Fruit fly (Drosophila melanogaster): ENCODE data around the gene CG17329.

DNA sequence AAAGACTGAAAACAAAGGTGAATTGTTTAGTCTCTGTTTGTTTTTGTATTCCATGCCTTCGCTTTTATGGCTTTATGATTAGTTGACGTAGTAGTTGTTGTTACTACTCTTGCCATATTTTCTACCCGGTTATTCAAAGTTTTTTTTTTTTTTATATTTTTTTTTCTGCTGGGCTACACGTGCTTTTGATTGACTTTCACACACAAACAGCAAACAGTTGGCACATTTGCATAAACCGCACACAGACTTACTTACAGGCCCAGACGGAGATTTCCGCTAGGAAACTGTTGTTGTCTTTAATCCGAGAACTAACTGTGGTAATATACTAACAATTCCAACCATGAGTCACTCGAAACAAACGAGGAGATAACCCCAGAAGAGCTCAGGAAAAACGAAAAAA lies 24.8 kb downstream of the CG17329 start:
- TF ChIP-seq CTCF (optimal IDR thresholded peaks at IDR 0.05) (no peak), CG8478 (optimal IDR thresholded peaks at IDR 0.05) (no peak)

Measured in S2 (cell line).